Fruit fly (Drosophila melanogaster) whole organism, adult: ENCODE results near the gene NijC.
A peak's percentile ranks its signal among the peaks of the same experiment; 100 is the strongest.

Source experiments
- CG11617 ChIP-seq: fragments of 200-800 bp; sonication (Bioruptor generic); optimal IDR thresholded peaks from 2 replicates; lab custom pipeline; 2017; ENCODE audit warnings: mild to moderate bottlenecking, missing biosample characterization, missing genetic modification reagents, missing genetic modification characterization
- CG12768 ChIP-seq: fragments of 200-800 bp; sonication (Bioruptor generic); optimal IDR thresholded peaks from 2 replicates; lab custom pipeline; 2017; ENCODE audit warnings: missing biosample characterization, missing genetic modification characterization, mild to moderate bottlenecking, moderate library complexity, missing genetic modification reagents
- CG14711 ChIP-seq: fragments of 200-800 bp; sonication (Bioruptor generic); optimal IDR thresholded peaks from 2 replicates; lab custom pipeline; 2018; ENCODE audit warnings: missing biosample characterization, mild to moderate bottlenecking, missing genetic modification characterization, moderate library complexity
- CG1620 ChIP-seq: fragments of 200-800 bp; sonication (Bioruptor generic); optimal IDR thresholded peaks from 2 replicates; lab custom pipeline; 2016; ENCODE audit warnings: missing biosample characterization, missing genetic modification characterization
- CG33017 ChIP-seq: fragments of 200-800 bp; sonication (Bioruptor generic); optimal IDR thresholded peaks from 2 replicates; lab custom pipeline; 2018; ENCODE audit warnings: missing biosample characterization, mild to moderate bottlenecking, missing genetic modification characterization, moderate library complexity
- CG5204 ChIP-seq: fragments of 200-800 bp; sonication (Bioruptor generic); optimal IDR thresholded peaks from 2 replicates; lab custom pipeline; 2016; ENCODE audit warnings: missing biosample characterization, missing genetic modification characterization
- CG7045 ChIP-seq: fragments of 200-800 bp; sonication (Bioruptor generic); optimal IDR thresholded peaks from 2 replicates; lab custom pipeline; 2017; ENCODE audit warnings: missing biosample characterization, mild to moderate bottlenecking, missing genetic modification characterization
- CG7101 ChIP-seq: fragments of 200-800 bp; sonication (Bioruptor generic); optimal IDR thresholded peaks from 2 replicates; lab custom pipeline; 2018; ENCODE audit warnings: missing biosample characterization, mild to moderate bottlenecking, missing genetic modification characterization, moderate library complexity
- Clk ChIP-seq: fragments of 200-800 bp; sonication (Bioruptor generic); optimal IDR thresholded peaks from 2 replicates; lab custom pipeline; 2017; ENCODE audit warnings: missing biosample characterization, missing genetic modification characterization
- Crg-1 ChIP-seq: fragments of 200-800 bp; sonication (Bioruptor generic); optimal IDR thresholded peaks from 2 replicates; lab custom pipeline; 2016; ENCODE audit warnings: missing biosample characterization, missing genetic modification characterization
- Hr96 ChIP-seq: fragments of 200-800 bp; sonication (Bioruptor generic); optimal IDR thresholded peaks from 2 replicates; lab custom pipeline; 2016; ENCODE audit warnings: missing biosample characterization, missing genetic modification characterization
- Mnt ChIP-seq: fragments of 200-800 bp; sonication (Bioruptor generic); optimal IDR thresholded peaks from 2 replicates; lab custom pipeline; 2016; ENCODE audit warnings: missing biosample characterization, mild to moderate bottlenecking, missing genetic modification characterization
- bab1 ChIP-seq: fragments of 200-800 bp; sonication (Bioruptor generic); optimal IDR thresholded peaks from 3 replicates; lab custom pipeline; 2019; ENCODE audit warnings: missing biosample characterization, mild to moderate bottlenecking, missing genetic modification characterization, moderate library complexity
- cic ChIP-seq: fragments of 200-800 bp; sonication (Bioruptor generic); optimal IDR thresholded peaks from 2 replicates; lab custom pipeline; 2017; ENCODE audit warnings: missing biosample characterization, mild to moderate bottlenecking, missing genetic modification characterization, moderate library complexity
- cnc ChIP-seq, 2 experiments: fragments of >200 bp; optimal IDR thresholded peaks; 2 replicates each; lab custom pipeline; 2017
- kay ChIP-seq: fragments of 200-800 bp; sonication (Bioruptor generic); peaks from one replicate; lab custom pipeline; 2016; ENCODE audit warnings: missing biosample characterization, missing genetic modification characterization, borderline replicate concordance
- ovo ChIP-seq: fragments of 200-800 bp; sonication (Bioruptor generic); optimal IDR thresholded peaks from 2 replicates; lab custom pipeline; 2016; ENCODE audit warnings: missing biosample characterization, missing genetic modification characterization
- pad ChIP-seq: fragments of 200-800 bp; sonication (Bioruptor generic); optimal IDR thresholded peaks from 3 replicates; lab custom pipeline; 2017; ENCODE audit warnings: missing biosample characterization, missing genetic modification characterization, mild to moderate bottlenecking, moderate library complexity, missing genetic modification reagents
- tj ChIP-seq: fragments of 200-800 bp; sonication (Bioruptor generic); optimal IDR thresholded peaks from 3 replicates; lab custom pipeline; 2017; ENCODE audit warnings: missing biosample characterization, mild to moderate bottlenecking, missing genetic modification characterization, moderate library complexity
- toe ChIP-seq: fragments of 200-800 bp; sonication (Bioruptor generic); optimal IDR thresholded peaks from 2 replicates; lab custom pipeline; 2016; ENCODE audit warnings: missing biosample characterization, missing genetic modification characterization

Gene NijC

dm6 chr3R:12697022-12697421, 2.1 kb downstream of the NijC start, which contains the start of gene Past1:
TSS of gene Past1 (plus strand) at chr3R:12697322.
- TF ChIP-seq toe (no peak), cnc (optimal IDR thresholded peaks at IDR 0.05; lab: Kevin White, UChicago) (no peak), pad (no peak), ovo (GFP tag; lab: Kevin White, UChicago) (no peak), Crg-1 (GFP tag; lab: Kevin White, UChicago) (no peak), kay (GFP tag; lab: Kevin White, UChicago) (no peak), tj (no peak), bab1 (GFP tag; lab: Kevin White, UChicago) (no peak), CG1620 (GFP tag; lab: Kevin White, UChicago) (no peak), CG33017 (tag; lab: Kevin White, UChicago) (no peak), CG12768 (GFP tag; lab: Kevin White, UChicago) (no peak), Clk (GFP tag; lab: Kevin White, UChicago) (no peak)

- peak; percentile 39 for TF ChIP-seq kay (GFP tag; lab: Kevin White, UChicago)
- TF ChIP-seq bab1 (GFP tag; lab: Kevin White, UChicago), result peak; percentile 33
- no peak for TF ChIP-seq Clk (GFP tag; lab: Kevin White, UChicago)
- TF ChIP-seq CG33017 (tag; lab: Kevin White, UChicago), result no peak
- no peak for TF ChIP-seq Hr96 (GFP tag; lab: Kevin White, UChicago)
- TF ChIP-seq CG1620 (GFP tag; lab: Kevin White, UChicago), result no peak
- no peak for TF ChIP-seq CG14711
- TF ChIP-seq pad, result no peak
- TF ChIP-seq tj, result no peak
- peak; percentile 37 for TF ChIP-seq cic (GFP tag; lab: Kevin White, UChicago)
- TF ChIP-seq ovo (GFP tag; lab: Kevin White, UChicago), result no peak
- TF ChIP-seq Mnt, result peak; percentile 56
- TF ChIP-seq cnc (optimal IDR thresholded peaks at IDR 0.05; lab: Kevin White, UChicago), result no peak
- no peak for TF ChIP-seq CG12768 (GFP tag; lab: Kevin White, UChicago)
- no peak for TF ChIP-seq CG7101 (tag; lab: Kevin White, UChicago)
- TF ChIP-seq CG11617 (GFP tag; lab: Kevin White, UChicago), result no peak
- TF ChIP-seq Crg-1 (GFP tag; lab: Kevin White, UChicago), result no peak
- no peak for TF ChIP-seq CG7045
- no peak for TF ChIP-seq toe
- no peak for TF ChIP-seq CG5204
Measured at dm6 chr3R:12697571-12698039, 2.7 kb downstream of the NijC start.

dm6 chr3R:12698363-12698762, 3.4 kb downstream of the NijC start:
- TF ChIP-seq CG1620 (GFP tag; lab: Kevin White, UChicago) (no peak), CG7101 (tag; lab: Kevin White, UChicago) (no peak), cic (GFP tag; lab: Kevin White, UChicago) (no peak), pad (no peak), kay (GFP tag; lab: Kevin White, UChicago) (no peak), bab1 (GFP tag; lab: Kevin White, UChicago) (no peak), cnc (optimal IDR thresholded peaks at IDR 0.05; lab: Kevin White, UChicago) (no peak), Hr96 (GFP tag; lab: Kevin White, UChicago) (no peak), CG11617 (GFP tag; lab: Kevin White, UChicago) (no peak), CG7045 (no peak), CG14711 (no peak), ovo (GFP tag; lab: Kevin White, UChicago) (no peak), tj (no peak), toe (no peak), Mnt (no peak), Crg-1 (GFP tag; lab: Kevin White, UChicago) (no peak), Clk (GFP tag; lab: Kevin White, UChicago) (no peak), CG5204 (no peak), CG33017 (tag; lab: Kevin White, UChicago) (no peak)

- no peak for TF ChIP-seq CG5204
- peak; percentile 39 for TF ChIP-seq tj
Measured at dm6 chr3R:12699620-12700378, 4.9 kb downstream of the NijC start.

dm6 chr3R:12700454-12700853, 5.5 kb downstream of the NijC start:
- TF ChIP-seq cnc (optimal IDR thresholded peaks at IDR 0.05; lab: Kevin White, UChicago) (no peak), ovo (GFP tag; lab: Kevin White, UChicago) (no peak), Mnt (no peak), Hr96 (GFP tag; lab: Kevin White, UChicago) (no peak), CG14711 (no peak), pad (no peak), CG11617 (GFP tag; lab: Kevin White, UChicago) (no peak), CG1620 (GFP tag; lab: Kevin White, UChicago) (no peak), Clk (GFP tag; lab: Kevin White, UChicago) (no peak), toe (no peak), cic (GFP tag; lab: Kevin White, UChicago) (no peak), CG12768 (GFP tag; lab: Kevin White, UChicago) (no peak), tj (no peak), bab1 (GFP tag; lab: Kevin White, UChicago) (no peak), CG5204 (no peak), Crg-1 (GFP tag; lab: Kevin White, UChicago) (no peak), kay (GFP tag; lab: Kevin White, UChicago) (no peak)

- TF ChIP-seq ovo (GFP tag; lab: Kevin White, UChicago), result no peak
- no peak for TF ChIP-seq CG5204
- no peak for TF ChIP-seq cic (GFP tag; lab: Kevin White, UChicago)
- no peak for TF ChIP-seq Hr96 (GFP tag; lab: Kevin White, UChicago)
- no peak for TF ChIP-seq CG7101 (tag; lab: Kevin White, UChicago)
- TF ChIP-seq tj, result no peak
- TF ChIP-seq CG11617 (GFP tag; lab: Kevin White, UChicago), result no peak
- no peak for TF ChIP-seq CG33017 (tag; lab: Kevin White, UChicago)
- TF ChIP-seq pad, result no peak
- no peak for TF ChIP-seq Mnt
- no peak for TF ChIP-seq cnc (optimal IDR thresholded peaks at IDR 0.05; lab: Kevin White, UChicago)
Measured at dm6 chr3R:12701257-12701656, 6.3 kb downstream of the NijC start.
